Worm (Caenorhabditis elegans): ENCODE data around the gene ZC84.7.

DNA sequence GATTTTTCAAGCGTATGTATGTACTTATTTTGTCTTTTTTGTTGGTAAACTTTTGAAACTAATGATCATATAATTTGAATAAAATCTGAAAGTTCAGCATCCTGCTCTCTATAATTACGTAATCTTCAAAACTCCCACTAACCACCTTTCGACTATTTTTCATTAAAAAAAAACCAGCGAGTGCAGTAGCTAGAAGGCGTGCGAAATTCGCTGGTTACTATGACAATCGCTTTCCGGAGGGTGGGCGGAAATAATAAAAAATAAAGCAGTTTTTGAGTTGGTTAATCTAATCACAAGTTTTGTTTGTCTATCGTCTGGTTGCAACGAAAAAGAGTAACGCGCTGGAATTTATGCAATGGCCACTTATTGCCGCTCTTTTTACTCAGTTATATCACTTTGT, 31.1 kb upstream of the ZC84.7 start, which contains the start of gene irld-34:
- TF ChIP-seq nhr-77 (tag; optimal IDR thresholded peaks at IDR 0.05) = no peak
- no peak for TF ChIP-seq snpc-4 (tag; optimal IDR thresholded peaks at IDR 0.05)
- TF ChIP-seq blmp-1 (tag; optimal IDR thresholded peaks at IDR 0.05; ENCODE audit: insufficient read depth) = no peak
- TF ChIP-seq ama-1 (optimal IDR thresholded peaks at IDR 0.05) = no peak
- no peak for TF ChIP-seq ztf-11 (tag; optimal IDR thresholded peaks at IDR 0.05)
- no peak for TF ChIP-seq unc-62 (GFP tag; optimal IDR thresholded peaks at IDR 0.05)
- no peak for TF ChIP-seq ceh-82 (tag; optimal IDR thresholded peaks at IDR 0.05)
- TF ChIP-seq egl-27 (tag; optimal IDR thresholded peaks at IDR 0.05) = no peak
- no peak for TF ChIP-seq mbf-1 (tag; optimal IDR thresholded peaks at IDR 0.05)
- no peak for TF ChIP-seq ZK546.5 (tag; optimal IDR thresholded peaks at IDR 0.05)
- TF ChIP-seq ztf-4 (tag; optimal IDR thresholded peaks at IDR 0.05) = no peak
- no peak for TF ChIP-seq nhr-237 (tag; optimal IDR thresholded peaks at IDR 0.05)
